Fruit fly (Drosophila melanogaster) whole organism, embryonic: ENCODE results near the gene Gen.
A peak's percentile ranks its signal among the peaks of the same experiment; 100 is the strongest.

Experiments used
- Ada2b ChIP-seq: fragments of 200-800 bp; sonication (Bioruptor generic); IDR thresholded peaks from 2 replicates; pipeline ENCODE4 v1.3.6; 2022; ENCODE audit warnings: missing biosample characterization, missing genetic modification characterization
- B-H2 ChIP-seq: fragments of 200-800 bp; sonication (Bioruptor generic); optimal IDR thresholded peaks from 2 replicates; lab custom pipeline; 2018; ENCODE audit warnings: missing biosample characterization, mild to moderate bottlenecking, missing genetic modification characterization
- CG10267 ChIP-seq: fragments of 200-800 bp; sonication (Bioruptor generic); optimal IDR thresholded peaks from 2 replicates; lab custom pipeline; 2018; ENCODE audit warnings: missing biosample characterization, mild to moderate bottlenecking, missing genetic modification characterization, moderate library complexity
- CG12659 ChIP-seq: fragments of 200-800 bp; sonication (Bioruptor generic); optimal IDR thresholded peaks from 3 replicates; lab custom pipeline; 2017; ENCODE audit warnings: mild to moderate bottlenecking, missing biosample characterization, missing genetic modification reagents, missing genetic modification characterization
- CG12769 ChIP-seq: fragments of 200-800 bp; sonication (Bioruptor generic); optimal IDR thresholded peaks from 2 replicates; lab custom pipeline; 2019; ENCODE audit warnings: missing biosample characterization, mild to moderate bottlenecking, missing genetic modification characterization, moderate library complexity
- CG12942 ChIP-seq: fragments of 200-800 bp; sonication (Bioruptor generic); optimal IDR thresholded peaks from 3 replicates; lab custom pipeline; 2016; ENCODE audit warnings: missing biosample characterization, missing genetic modification characterization
- CG13296 ChIP-seq: fragments of 200-800 bp; sonication (Bioruptor generic); optimal IDR thresholded peaks from 3 replicates; lab custom pipeline; 2018; ENCODE audit warnings: missing biosample characterization, mild to moderate bottlenecking, missing genetic modification characterization
- CG13775 ChIP-seq: fragments of 200-800 bp; sonication (Bioruptor generic); optimal IDR thresholded peaks from 3 replicates; lab custom pipeline; 2017; ENCODE audit warnings: missing biosample characterization, mild to moderate bottlenecking, missing genetic modification characterization
- CG14014 ChIP-seq: fragments of 200-800 bp; sonication (Bioruptor generic); IDR thresholded peaks from 2 replicates; pipeline ENCODE4 v1.3.6; 2022; ENCODE audit warnings: missing biosample characterization, missing genetic modification characterization
- CG14441 ChIP-seq: fragments of 200-800 bp; sonication (Bioruptor generic); IDR thresholded peaks from 2 replicates; pipeline ENCODE4 v1.3.6; 2022; ENCODE audit warnings: missing biosample characterization, missing genetic modification characterization
- CG15011 ChIP-seq: fragments of 200-800 bp; sonication (Bioruptor generic); optimal IDR thresholded peaks from 3 replicates; lab custom pipeline; 2018; ENCODE audit warnings: missing biosample characterization, mild to moderate bottlenecking, missing genetic modification characterization
- CG1647 ChIP-seq: fragments of 200-800 bp; sonication (Bioruptor generic); optimal IDR thresholded peaks from 3 replicates; lab custom pipeline; 2016; ENCODE audit warnings: missing biosample characterization, missing genetic modification characterization
- CG16815 ChIP-seq: fragments of 200-800 bp; sonication (Bioruptor generic); optimal IDR thresholded peaks from 3 replicates; lab custom pipeline; 2017; ENCODE audit warnings: missing biosample characterization, mild to moderate bottlenecking, missing genetic modification characterization
- CG17802 ChIP-seq: fragments of 200-800 bp; sonication (Bioruptor generic); optimal IDR thresholded peaks from 2 replicates; lab custom pipeline; 2018; ENCODE audit warnings: missing biosample characterization, mild to moderate bottlenecking, missing genetic modification characterization, moderate library complexity
- CG18599 ChIP-seq: fragments of 200-800 bp; sonication (Bioruptor generic); optimal IDR thresholded peaks from 3 replicates; lab custom pipeline; 2017; ENCODE audit warnings: missing biosample characterization, missing genetic modification characterization, mild to moderate bottlenecking, moderate library complexity, missing genetic modification reagents
- CG2120 ChIP-seq: fragments of 200-800 bp; sonication (Bioruptor generic); optimal IDR thresholded peaks from 3 replicates; lab custom pipeline; 2016; ENCODE audit warnings: missing biosample characterization, missing genetic modification characterization
- CG2712 ChIP-seq: fragments of 200-800 bp; optimal IDR thresholded peaks from 3 replicates; lab custom pipeline; 2019; ENCODE audit warnings: missing biosample characterization, mild to moderate bottlenecking, missing genetic modification characterization, moderate library complexity
- CG31365 ChIP-seq: fragments of 200-800 bp; sonication (Bioruptor generic); optimal IDR thresholded peaks from 2 replicates; lab custom pipeline; 2018; ENCODE audit warnings: missing biosample characterization, mild to moderate bottlenecking, missing genetic modification characterization
- CG32532 ChIP-seq: fragments of 200-800 bp; sonication (Bioruptor generic); IDR thresholded peaks from 2 replicates; pipeline ENCODE4 v1.3.6; 2022; ENCODE audit warnings: missing biosample characterization, missing genetic modification characterization
- CG3847 ChIP-seq: fragments of 200-800 bp; sonication (Bioruptor generic); IDR thresholded peaks from 2 replicates; pipeline ENCODE4 v1.3.6; 2022; ENCODE audit warnings: missing biosample characterization, missing genetic modification characterization
- CG4404 ChIP-seq: fragments of 200-800 bp; sonication (Bioruptor generic); IDR thresholded peaks from 2 replicates; pipeline ENCODE4 v1.3.6; 2022; ENCODE audit warnings: missing biosample characterization, missing genetic modification characterization
- CG5245 ChIP-seq: fragments of 200-800 bp; sonication (Bioruptor generic); optimal IDR thresholded peaks from 3 replicates; lab custom pipeline; 2016; ENCODE audit warnings: missing biosample characterization, missing genetic modification characterization
- CG5953 ChIP-seq: fragments of 200-800 bp; sonication (Bioruptor generic); IDR thresholded peaks from 2 replicates; pipeline ENCODE4 v1.3.6; 2022; ENCODE audit warnings: missing biosample characterization, missing genetic modification characterization
- CG6175 ChIP-seq: fragments of 200-800 bp; sonication (Bioruptor generic); IDR thresholded peaks from 3 replicates; pipeline ENCODE4 v1.3.6; 2022; ENCODE audit warnings: missing biosample characterization, missing genetic modification characterization
- CG6813 ChIP-seq: fragments of 200-800 bp; sonication (Bioruptor generic); optimal IDR thresholded peaks from 2 replicates; lab custom pipeline; 2017; ENCODE audit warnings: missing biosample characterization, missing genetic modification characterization, mild to moderate bottlenecking, moderate library complexity, missing genetic modification reagents
- CG7786 ChIP-seq: fragments of 200-800 bp; sonication (Bioruptor generic); optimal IDR thresholded peaks from 2 replicates; lab custom pipeline; 2016; ENCODE audit warnings: missing biosample characterization, missing genetic modification characterization
- Dbx ChIP-seq: fragments of 200-800 bp; sonication (Bioruptor generic); IDR thresholded peaks from 3 replicates; pipeline ENCODE4 v1.3.6; 2022; ENCODE audit warnings: missing biosample characterization, missing genetic modification characterization
- Ets65A ChIP-seq: fragments of 200-800 bp; sonication (Bioruptor generic); peaks from one replicate; lab custom pipeline; 2016; ENCODE audit warnings: missing biosample characterization, missing genetic modification characterization
- Gug ChIP-seq: fragments of 200-800 bp; sonication (Bioruptor generic); IDR thresholded peaks from 4 replicates; pipeline ENCODE4 v1.3.6; 2022; ENCODE audit warnings: missing biosample characterization, missing genetic modification characterization
- HLHmδ ChIP-seq: fragments of 200-800 bp; sonication (Bioruptor generic); optimal IDR thresholded peaks from 2 replicates; lab custom pipeline; 2018; ENCODE audit warnings: missing biosample characterization, mild to moderate bottlenecking, missing genetic modification characterization, moderate library complexity
- HmgD ChIP-seq: fragments of 200-800 bp; sonication (Bioruptor generic); optimal IDR thresholded peaks from 3 replicates; lab custom pipeline; 2016; ENCODE audit warnings: missing biosample characterization, missing genetic modification characterization
- Meics ChIP-seq: fragments of 200-800 bp; sonication (Bioruptor generic); optimal IDR thresholded peaks from 2 replicates; lab custom pipeline; 2017; ENCODE audit warnings: missing biosample characterization, mild to moderate bottlenecking, missing genetic modification characterization
- Nf-YB ChIP-seq: fragments of 200-800 bp; sonication (Bioruptor generic); optimal IDR thresholded peaks from 3 replicates; lab custom pipeline; 2019; ENCODE audit warnings: missing biosample characterization, mild to moderate bottlenecking, missing genetic modification characterization, moderate library complexity
- Sox102F ChIP-seq: fragments of 200-800 bp; sonication (Bioruptor generic); optimal IDR thresholded peaks from 2 replicates; lab custom pipeline; 2018; ENCODE audit warnings: missing biosample characterization, mild to moderate bottlenecking, missing genetic modification characterization, moderate library complexity
- Spps ChIP-seq: fragments of 200-800 bp; sonication (Bioruptor generic); optimal IDR thresholded peaks from 2 replicates; lab custom pipeline; 2018; ENCODE audit warnings: missing biosample characterization, mild to moderate bottlenecking, missing genetic modification characterization
- al ChIP-seq: fragments of 200-800 bp; sonication (Bioruptor generic); IDR thresholded peaks from 2 replicates; pipeline ENCODE4 v1.3.6; 2022; ENCODE audit warnings: missing biosample characterization, missing genetic modification characterization
- ap ChIP-seq: fragments of 200-800 bp; sonication (Bioruptor generic); IDR thresholded peaks from 2 replicates; pipeline ENCODE4 v1.3.6; 2022; ENCODE audit warnings: missing biosample characterization, missing genetic modification characterization
- crc ChIP-seq: fragments of 200-800 bp; sonication (Bioruptor generic); optimal IDR thresholded peaks from 2 replicates; lab custom pipeline; 2016; ENCODE audit warnings: missing biosample characterization, missing genetic modification characterization
- crol ChIP-seq: fragments of 200-800 bp; sonication (Bioruptor generic); IDR thresholded peaks from 2 replicates; pipeline ENCODE4 v1.3.6; 2022; ENCODE audit warnings: missing biosample characterization, missing genetic modification characterization
- cwo ChIP-seq: fragments of 200-800 bp; sonication (Bioruptor generic); optimal IDR thresholded peaks from 3 replicates; lab custom pipeline; 2017; ENCODE audit warnings: missing biosample characterization, missing genetic modification characterization, mild to moderate bottlenecking, moderate library complexity, missing genetic modification reagents
- dan ChIP-seq: fragments of 200-800 bp; sonication (Bioruptor generic); IDR thresholded peaks from 2 replicates; pipeline ENCODE4 v1.3.6; 2022; ENCODE audit warnings: missing biosample characterization, missing genetic modification characterization
- gcm ChIP-seq: fragments of 200-800 bp; sonication (Bioruptor generic); optimal IDR thresholded peaks from 2 replicates; lab custom pipeline; 2019; ENCODE audit warnings: missing biosample characterization, mild to moderate bottlenecking, missing genetic modification characterization, moderate library complexity
- lov ChIP-seq, 2 experiments: fragments of 200-800 bp in 1 of 2; fragments of >200 bp in 1 of 2; sonication (Bioruptor generic) in 1 of 2; IDR thresholded peaks in 1 of 2; optimal IDR thresholded peaks in 1 of 2; 2 replicates in 1 of 2; 3 replicates in 1 of 2; pipeline versions ENCODE4 v1.3.6 to Lab custom; 2017 to 2022; ENCODE audit warnings: missing biosample characterization in 1 of 2, missing genetic modification characterization in 1 of 2
- luna ChIP-seq: fragments of 200-800 bp; sonication (Bioruptor generic); optimal IDR thresholded peaks from 2 replicates; lab custom pipeline; 2016; ENCODE audit warnings: missing biosample characterization, missing genetic modification characterization
- nmo ChIP-seq: fragments of 200-800 bp; sonication (Bioruptor generic); optimal IDR thresholded peaks from 2 replicates; lab custom pipeline; 2018; ENCODE audit warnings: missing biosample characterization, mild to moderate bottlenecking, missing genetic modification characterization, moderate library complexity
- oc ChIP-seq: fragments of 200-800 bp; sonication (Bioruptor generic); optimal IDR thresholded peaks from 2 replicates; lab custom pipeline; 2018; ENCODE audit warnings: missing biosample characterization, mild to moderate bottlenecking, missing genetic modification characterization, moderate library complexity
- pros ChIP-seq: fragments of 200-800 bp; sonication (Bioruptor generic); optimal IDR thresholded peaks from 3 replicates; lab custom pipeline; 2019; ENCODE audit warnings: missing biosample characterization, mild to moderate bottlenecking, missing genetic modification characterization, moderate library complexity
- slp2 ChIP-seq: fragments of 200-800 bp; sonication (Bioruptor generic); optimal IDR thresholded peaks from 2 replicates; lab custom pipeline; 2016; ENCODE audit warnings: missing biosample characterization, missing genetic modification characterization
- stc ChIP-seq: fragments of 200-800 bp; sonication (Bioruptor generic); IDR thresholded peaks from 2 replicates; pipeline ENCODE4 v1.3.6; 2022; ENCODE audit warnings: missing biosample characterization, missing genetic modification characterization
- tll ChIP-seq, 2 experiments: fragments of 200-800 bp in 1 of 2; fragments of >200 bp in 1 of 2; sonication (Bioruptor generic) in 1 of 2; optimal IDR thresholded peaks; 2 replicates each; lab custom pipeline; 2017 to 2019; ENCODE audit warnings: missing biosample characterization in 2 of 2, missing genetic modification characterization in 2 of 2, mild to moderate bottlenecking in 1 of 2, moderate library complexity in 1 of 2
- trem ChIP-seq: fragments of 200-800 bp; optimal IDR thresholded peaks from 3 replicates; lab custom pipeline; 2019; ENCODE audit warnings: missing biosample characterization, mild to moderate bottlenecking, missing genetic modification characterization, moderate library complexity

Gen gene

DNA sequence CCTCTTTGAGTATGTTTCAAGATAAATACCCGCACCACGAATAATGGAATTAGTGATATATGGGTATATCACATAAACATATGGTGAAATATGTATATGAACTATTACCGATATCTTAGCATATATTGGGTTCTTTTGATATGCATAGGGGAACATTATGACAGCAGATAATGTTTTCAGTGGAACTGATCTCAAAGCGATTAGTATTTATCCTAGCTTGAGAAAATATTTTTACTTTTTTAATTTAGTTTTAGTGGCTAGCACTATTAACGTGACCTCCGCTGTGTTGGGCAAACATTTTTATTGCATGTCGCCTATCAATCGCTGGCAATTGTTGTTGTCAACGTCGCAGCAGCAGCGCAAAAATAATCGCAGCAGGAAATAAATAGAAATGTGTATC, 36.2 kb upstream of the Gen start (continued):
- peak; percentile 48 for TF ChIP-seq Sox102F (GFP tag; lab: Kevin White, UChicago)
- no peak for TF ChIP-seq luna (GFP tag; lab: Kevin White, UChicago)
- no peak for TF ChIP-seq oc (tag; lab: Kevin White, UChicago)
- TF ChIP-seq al (GFP tag; lab: Robert Waterston, UW) = no peak
- TF ChIP-seq lov (optimal IDR thresholded peaks at IDR 0.05; lab: Kevin White, UChicago) = no peak
- no peak for TF ChIP-seq lov (GFP tag; IDR thresholded peaks at IDR 0.05; lab: Robert Waterston, UW)
- no peak for TF ChIP-seq CG16815 (GFP tag; lab: Kevin White, UChicago)
- peak; percentile 1 for TF ChIP-seq CG7786
- TF ChIP-seq CG15011 (GFP tag; lab: Kevin White, UChicago) = peak; percentile 13
- no peak for TF ChIP-seq Meics (GFP tag; lab: Kevin White, UChicago)
- TF ChIP-seq HLHmδ (GFP tag; lab: Kevin White, UChicago) = no peak
- TF ChIP-seq cwo (GFP tag; lab: Kevin White, UChicago) = no peak
- no peak for TF ChIP-seq Spps (tag; lab: Kevin White, UChicago)
- TF ChIP-seq CG5953 (GFP tag; lab: Robert Waterston, UW) = no peak
- TF ChIP-seq CG6175 (GFP tag; lab: Robert Waterston, UW) = no peak
- no peak for TF ChIP-seq CG12659
- TF ChIP-seq tll (GFP tag; optimal IDR thresholded peaks at IDR 0.05; lab: Kevin White, UChicago) = no peak
- TF ChIP-seq Gug (GFP tag; lab: Robert Waterston, UW) = no peak
- TF ChIP-seq CG17802 = no peak
- peak; percentile 49 for TF ChIP-seq CG2120 (GFP tag; lab: Kevin White, UChicago)
- peak; percentile 1 for TF ChIP-seq CG18599 (GFP tag; lab: Kevin White, UChicago)
- TF ChIP-seq CG12769 (tag; lab: Kevin White, UChicago) = peak; percentile 36
- TF ChIP-seq nmo (GFP tag; lab: Kevin White, UChicago) = peak; percentile 26
- TF ChIP-seq CG5245 (GFP tag; lab: Kevin White, UChicago) = no peak
- no peak for TF ChIP-seq HmgD (GFP tag; lab: Kevin White, UChicago)
- no peak for TF ChIP-seq CG10267 (tag; lab: Kevin White, UChicago)
- TF ChIP-seq CG3847 (GFP tag; lab: Robert Waterston, UW) = no peak
- TF ChIP-seq CG6813 (GFP tag; lab: Kevin White, UChicago) = no peak
- TF ChIP-seq trem (tag; lab: Kevin White, UChicago) = no peak
- no peak for TF ChIP-seq CG14014 (GFP tag; lab: Robert Waterston, UW)
- no peak for TF ChIP-seq pros
- no peak for TF ChIP-seq B-H2 (GFP tag; lab: Kevin White, UChicago)
- no peak for TF ChIP-seq CG14441
- no peak for TF ChIP-seq crol
- TF ChIP-seq Dbx (GFP tag; lab: Robert Waterston, UW) = no peak
- TF ChIP-seq CG12942 (GFP tag; lab: Kevin White, UChicago) = no peak
- TF ChIP-seq Ets65A (GFP tag; lab: Kevin White, UChicago) = peak; percentile 89
- no peak for TF ChIP-seq dan (GFP tag; lab: Robert Waterston, UW)
- TF ChIP-seq CG31365 (tag; lab: Kevin White, UChicago) = no peak
- no peak for TF ChIP-seq Ada2b (GFP tag; lab: Robert Waterston, UW)
- no peak for TF ChIP-seq Nf-YB
- TF ChIP-seq gcm (GFP tag; lab: Kevin White, UChicago) = peak; percentile 28
- TF ChIP-seq crc (GFP tag; lab: Kevin White, UChicago) = no peak
- no peak for TF ChIP-seq stc (GFP tag; lab: Robert Waterston, UW)
- TF ChIP-seq slp2 (GFP tag; lab: Kevin White, UChicago) = no peak
- no peak for TF ChIP-seq CG13296 (GFP tag; lab: Kevin White, UChicago)
- TF ChIP-seq CG4404 = no peak
- TF ChIP-seq ap (GFP tag; lab: Robert Waterston, UW) = no peak
- TF ChIP-seq CG13775 (GFP tag; lab: Kevin White, UChicago) = peak; percentile 18
- no peak for TF ChIP-seq CG1647 (GFP tag; lab: Kevin White, UChicago)
- no peak for TF ChIP-seq CG2712 (tag; lab: Kevin White, UChicago)
- TF ChIP-seq CG32532 = no peak
